Fruit fly (Drosophila melanogaster) whole organism, embryonic: Measurements from ENCODE around the gene CG34135.

Source experiments
- Ada2b ChIP-seq: fragments of 200-800 bp; sonication (Bioruptor generic); IDR thresholded peaks from 2 replicates; pipeline ENCODE4 v1.3.6; 2022; ENCODE audit warnings: missing biosample characterization, missing genetic modification characterization
- CG11696 ChIP-seq: fragments of 200-800 bp; sonication (Bioruptor generic); IDR thresholded peaks from 2 replicates; pipeline ENCODE4 v1.3.6; 2022; ENCODE audit warnings: missing biosample characterization, missing genetic modification characterization
- CG13775 ChIP-seq: fragments of 200-800 bp; sonication (Bioruptor generic); optimal IDR thresholded peaks from 3 replicates; lab custom pipeline; 2017; ENCODE audit warnings: missing biosample characterization, mild to moderate bottlenecking, missing genetic modification characterization
- CG13894 ChIP-seq: fragments of 200-800 bp; sonication (Bioruptor generic); optimal IDR thresholded peaks from 3 replicates; lab custom pipeline; 2018; ENCODE audit warnings: missing biosample characterization, mild to moderate bottlenecking, missing genetic modification characterization, moderate library complexity
- CG16813 ChIP-seq: fragments of 200-800 bp; sonication (Bioruptor generic); IDR thresholded peaks from 3 replicates; pipeline ENCODE4 v1.3.6; 2022; ENCODE audit warnings: missing biosample characterization, missing genetic modification characterization; ENCODE audit not compliant: partially characterized antibody
- CG17361 ChIP-seq: fragments of 200-800 bp; sonication (Bioruptor generic); IDR thresholded peaks from 3 replicates; pipeline ENCODE4 v1.3.6; 2022; ENCODE audit warnings: missing biosample characterization, missing genetic modification characterization
- CG17802 ChIP-seq: fragments of 200-800 bp; sonication (Bioruptor generic); optimal IDR thresholded peaks from 2 replicates; lab custom pipeline; 2018; ENCODE audit warnings: missing biosample characterization, mild to moderate bottlenecking, missing genetic modification characterization, moderate library complexity
- CG17829 ChIP-seq: fragments of 200-800 bp; optimal IDR thresholded peaks from 2 replicates; lab custom pipeline; 2019; ENCODE audit warnings: missing biosample characterization, mild to moderate bottlenecking, missing genetic modification characterization, moderate library complexity
- CG1832 ChIP-seq: fragments of 200-800 bp; sonication (Bioruptor generic); optimal IDR thresholded peaks from 2 replicates; lab custom pipeline; 2017; ENCODE audit warnings: missing biosample characterization, mild to moderate bottlenecking, missing genetic modification characterization, inconsistent platforms
- CG2116 ChIP-seq: fragments of 200-800 bp; sonication (Bioruptor generic); optimal IDR thresholded peaks from 3 replicates; lab custom pipeline; 2018; ENCODE audit warnings: missing biosample characterization, mild to moderate bottlenecking, missing genetic modification characterization
- CG2202 ChIP-seq: fragments of 200-800 bp; sonication (Bioruptor generic); optimal IDR thresholded peaks from 2 replicates; lab custom pipeline; 2018; ENCODE audit warnings: missing biosample characterization, mild to moderate bottlenecking, missing genetic modification characterization
- CG30020 ChIP-seq: fragments of 200-800 bp; optimal IDR thresholded peaks from 2 replicates; lab custom pipeline; 2019; ENCODE audit warnings: missing biosample characterization, mild to moderate bottlenecking, missing genetic modification characterization, moderate library complexity
- CG31224 ChIP-seq: fragments of 200-800 bp; sonication (Bioruptor generic); IDR thresholded peaks from 2 replicates; pipeline ENCODE4 v1.3.6; 2022; ENCODE audit warnings: missing biosample characterization, missing genetic modification characterization
- CG3407 ChIP-seq: fragments of 200-800 bp; sonication (Bioruptor generic); optimal IDR thresholded peaks from 2 replicates; lab custom pipeline; 2018; ENCODE audit warnings: missing biosample characterization, mild to moderate bottlenecking, missing genetic modification characterization
- CG4730 ChIP-seq: fragments of 200-800 bp; sonication (Bioruptor generic); IDR thresholded peaks from 2 replicates; pipeline ENCODE4 v1.3.6; 2022; ENCODE audit warnings: missing biosample characterization, missing genetic modification characterization
- CG6272 ChIP-seq: fragments of 200-800 bp; sonication (Bioruptor generic); IDR thresholded peaks from 2 replicates; pipeline ENCODE4 v1.3.6; 2022; ENCODE audit warnings: missing biosample characterization, missing genetic modification characterization
- CG7372 ChIP-seq: fragments of 200-800 bp; sonication (Bioruptor generic); IDR thresholded peaks from 2 replicates; pipeline ENCODE4 v1.3.6; 2022; ENCODE audit warnings: missing biosample characterization, missing genetic modification characterization
- CG9797 ChIP-seq: fragments of 200-800 bp; sonication (Bioruptor generic); optimal IDR thresholded peaks from 3 replicates; lab custom pipeline; 2018; ENCODE audit warnings: missing biosample characterization, mild to moderate bottlenecking, missing genetic modification characterization
- CG9932 ChIP-seq: fragments of 200-800 bp; sonication (Bioruptor generic); IDR thresholded peaks from 2 replicates; pipeline ENCODE4 v1.3.6; 2022; ENCODE audit warnings: missing biosample characterization, missing genetic modification characterization
- Camta ChIP-seq: fragments of 200-800 bp; sonication (Bioruptor generic); optimal IDR thresholded peaks from 2 replicates; lab custom pipeline; 2016; ENCODE audit warnings: missing biosample characterization, missing genetic modification characterization
- Deaf1 ChIP-seq: fragments of 200-800 bp; optimal IDR thresholded peaks from 3 replicates; lab custom pipeline; 2019; ENCODE audit warnings: missing biosample characterization, mild to moderate bottlenecking, missing genetic modification characterization, moderate library complexity
- Dref ChIP-seq: fragments of 200-800 bp; sonication (Bioruptor generic); IDR thresholded peaks from 2 replicates; pipeline ENCODE4 v1.3.6; 2022; ENCODE audit warnings: missing biosample characterization, missing genetic modification characterization
- HmgD ChIP-seq: fragments of 200-800 bp; sonication (Bioruptor generic); optimal IDR thresholded peaks from 3 replicates; lab custom pipeline; 2016; ENCODE audit warnings: missing biosample characterization, missing genetic modification characterization
- Hr39 ChIP-seq: fragments of >200 bp; optimal IDR thresholded peaks from 2 replicates; lab custom pipeline; 2017
- Lim3 ChIP-seq: fragments of 200-800 bp; sonication (Bioruptor generic); IDR thresholded peaks from 2 replicates; pipeline ENCODE4 v1.3.6; 2022; ENCODE audit warnings: missing biosample characterization, missing genetic modification characterization
- NfI ChIP-seq: fragments of 200-800 bp; sonication (Bioruptor generic); optimal IDR thresholded peaks from 3 replicates; lab custom pipeline; 2018; ENCODE audit warnings: missing biosample characterization, mild to moderate bottlenecking, missing genetic modification characterization, moderate library complexity
- Ptx1 ChIP-seq: fragments of 200-800 bp; sonication (Bioruptor generic); IDR thresholded peaks from 2 replicates; pipeline ENCODE4 v1.3.6; 2022; ENCODE audit warnings: missing biosample characterization, missing genetic modification characterization
- Scr ChIP-seq: fragments of 200-800 bp; sonication (Bioruptor generic); IDR thresholded peaks from 2 replicates; pipeline ENCODE4 v1.3.6; 2022; ENCODE audit warnings: missing biosample characterization, missing genetic modification characterization; ENCODE audit not compliant: partially characterized antibody
- Usf ChIP-seq: fragments of 200-800 bp; sonication (Bioruptor generic); optimal IDR thresholded peaks from 2 replicates; lab custom pipeline; 2017; ENCODE audit warnings: missing genotype, missing biosample characterization, missing genetic modification characterization
- abd-A ChIP-seq: fragments of 200-800 bp; sonication (Bioruptor generic); optimal IDR thresholded peaks from 3 replicates; lab custom pipeline; 2019; ENCODE audit warnings: missing biosample characterization, mild to moderate bottlenecking, missing genetic modification characterization, moderate library complexity
- al ChIP-seq: fragments of 200-800 bp; sonication (Bioruptor generic); IDR thresholded peaks from 2 replicates; pipeline ENCODE4 v1.3.6; 2022; ENCODE audit warnings: missing biosample characterization, missing genetic modification characterization
- bbx ChIP-seq: fragments of 200-800 bp; sonication (Bioruptor generic); IDR thresholded peaks from 2 replicates; pipeline ENCODE4 v1.3.6; 2022; ENCODE audit warnings: missing biosample characterization, missing genetic modification characterization; ENCODE audit not compliant: partially characterized antibody
- chm ChIP-seq: fragments of 200-800 bp; sonication (Bioruptor generic); IDR thresholded peaks from 2 replicates; pipeline ENCODE4 v1.3.6; 2022; ENCODE audit warnings: missing biosample characterization, missing genetic modification characterization
- da ChIP-seq: fragments of 200-800 bp; sonication (Bioruptor generic); optimal IDR thresholded peaks from 2 replicates; lab custom pipeline; 2016; ENCODE audit warnings: missing biosample characterization, missing genetic modification characterization
- dati ChIP-seq: fragments of 200-800 bp; sonication (Bioruptor generic); IDR thresholded peaks from 2 replicates; pipeline ENCODE4 v1.3.6; 2022; ENCODE audit warnings: missing biosample characterization, missing genetic modification characterization
- dmrt11E ChIP-seq: fragments of 200-800 bp; sonication (Bioruptor generic); optimal IDR thresholded peaks from 3 replicates; lab custom pipeline; 2018; ENCODE audit warnings: missing biosample characterization, mild to moderate bottlenecking, missing genetic modification characterization, moderate library complexity
- esg ChIP-seq: fragments of 200-800 bp; sonication (Bioruptor generic); conservative IDR thresholded peaks from 2 replicates; pipeline ENCODE4 v1.3.6; 2022; ENCODE audit warnings: missing biosample characterization, missing genetic modification characterization
- gcm ChIP-seq: fragments of 200-800 bp; sonication (Bioruptor generic); optimal IDR thresholded peaks from 2 replicates; lab custom pipeline; 2019; ENCODE audit warnings: missing biosample characterization, mild to moderate bottlenecking, missing genetic modification characterization, moderate library complexity
- grau ChIP-seq: fragments of 200-800 bp; optimal IDR thresholded peaks from 3 replicates; lab custom pipeline; 2019; ENCODE audit warnings: missing biosample characterization, mild to moderate bottlenecking, missing genetic modification characterization, moderate library complexity
- h ChIP-seq: fragments of >200 bp; optimal IDR thresholded peaks from 2 replicates; lab custom pipeline; 2017
- onecut ChIP-seq: fragments of 200-800 bp; sonication (Bioruptor generic); IDR thresholded peaks from 2 replicates; pipeline ENCODE4 v1.3.6; 2022; ENCODE audit warnings: missing biosample characterization, missing genetic modification characterization
- org-1 ChIP-seq: fragments of 200-800 bp; sonication (Bioruptor generic); optimal IDR thresholded peaks from 2 replicates; lab custom pipeline; 2017; ENCODE audit warnings: missing biosample characterization, missing genetic modification characterization
- pita ChIP-seq: fragments of 200-800 bp; sonication (Bioruptor generic); optimal IDR thresholded peaks from 2 replicates; lab custom pipeline; 2017; ENCODE audit warnings: missing biosample characterization, mild to moderate bottlenecking, missing genetic modification characterization
- row ChIP-seq: fragments of 200-800 bp; sonication (Bioruptor generic); IDR thresholded peaks from 3 replicates; pipeline ENCODE4 v1.3.6; 2022; ENCODE audit warnings: missing biosample characterization, missing genetic modification characterization
- sim ChIP-seq: fragments of 200-800 bp; sonication (Bioruptor generic); IDR thresholded peaks from 2 replicates; pipeline ENCODE4 v1.3.6; 2022; ENCODE audit warnings: missing biosample characterization, missing genetic modification characterization
- sisA ChIP-seq: fragments of 200-800 bp; sonication (Bioruptor generic); IDR thresholded peaks from 2 replicates; pipeline ENCODE4 v1.3.6; 2022; ENCODE audit warnings: missing biosample characterization, missing genetic modification characterization
- slbo ChIP-seq: fragments of 200-800 bp; sonication (Bioruptor generic); IDR thresholded peaks from 2 replicates; pipeline ENCODE4 v1.3.6; 2022; ENCODE audit warnings: missing biosample characterization, missing genetic modification characterization
- tgo ChIP-seq: fragments of 200-800 bp; sonication (Bioruptor generic); IDR thresholded peaks from 3 replicates; pipeline ENCODE4 v1.3.6; 2022; ENCODE audit warnings: missing biosample characterization, missing genetic modification characterization
- tna ChIP-seq: fragments of 200-800 bp; sonication (Bioruptor generic); IDR thresholded peaks from 2 replicates; pipeline ENCODE4 v1.3.6; 2022; ENCODE audit warnings: missing biosample characterization, missing genetic modification characterization; ENCODE audit not compliant: partially characterized antibody
- trem ChIP-seq: fragments of 200-800 bp; optimal IDR thresholded peaks from 3 replicates; lab custom pipeline; 2019; ENCODE audit warnings: missing biosample characterization, mild to moderate bottlenecking, missing genetic modification characterization, moderate library complexity
- yki ChIP-seq: fragments of >200 bp; optimal IDR thresholded peaks from 3 replicates; lab custom pipeline; 2018

Gene CG34135

DNA sequence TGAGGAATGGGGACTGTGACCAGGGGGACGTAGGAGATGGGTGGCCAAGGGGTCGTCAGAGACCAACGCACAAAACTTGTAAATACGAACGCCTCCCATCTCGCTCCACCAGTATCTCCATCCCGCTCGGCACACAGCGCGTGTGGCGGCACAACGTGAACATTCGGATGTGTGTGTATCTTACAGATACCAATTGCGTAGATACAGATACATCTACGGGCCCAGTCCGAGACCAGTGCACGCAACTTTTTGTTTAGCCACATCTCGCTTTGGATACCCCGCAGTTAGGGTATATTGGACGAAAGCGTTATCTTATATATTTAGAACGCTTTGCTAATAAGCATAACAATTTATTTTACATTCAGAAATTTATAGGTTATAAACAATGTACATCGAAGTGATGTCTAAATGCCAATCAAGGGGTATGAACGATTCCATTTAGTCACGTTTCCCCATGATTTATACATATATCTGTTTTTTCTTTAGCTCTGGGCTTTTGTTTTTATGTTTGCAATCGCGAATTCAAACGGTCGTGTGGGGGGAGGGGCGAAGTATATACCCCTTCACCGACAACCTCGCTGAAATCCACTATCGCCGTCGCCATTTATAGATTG is 43.4 kb upstream of the CG34135 start (continued):
- peak; percentile 94 for TF ChIP-seq dati (GFP tag; lab: Robert Waterston, UW)
- TF ChIP-seq org-1 (GFP tag; lab: Kevin White, UChicago), result peak; percentile 98
- TF ChIP-seq dmrt11E (tag; lab: Kevin White, UChicago), result peak; percentile 96
- peak; percentile 98 for TF ChIP-seq chm (GFP tag; lab: Robert Waterston, UW)
- peak; percentile 81 for TF ChIP-seq CG2116 (GFP tag; lab: Kevin White, UChicago)
- peak; percentile 99 for TF ChIP-seq al (GFP tag; lab: Robert Waterston, UW)
- peak; percentile 98 for TF ChIP-seq gcm (GFP tag; lab: Kevin White, UChicago)
- peak; percentile 97 for TF ChIP-seq Lim3
- TF ChIP-seq h (lab: Kevin White, UChicago), result no peak
- TF ChIP-seq CG4730 (GFP tag; lab: Robert Waterston, UW), result peak; percentile 98
- peak; percentile 99 for TF ChIP-seq Ptx1 (GFP tag; lab: Robert Waterston, UW)
- peak; percentile 99 for TF ChIP-seq esg (GFP tag; lab: Robert Waterston, UW)
- TF ChIP-seq CG17361 (GFP tag; lab: Robert Waterston, UW), result peak; percentile 95
- TF ChIP-seq onecut (GFP tag; lab: Robert Waterston, UW), result peak; percentile 96
- TF ChIP-seq CG3407 (GFP tag; lab: Kevin White, UChicago), result peak; percentile 95
- peak; percentile 99 for TF ChIP-seq slbo
- no peak for TF ChIP-seq CG16813 (GFP tag; lab: Robert Waterston, UW)
- peak; percentile 98 for TF ChIP-seq CG31224 (GFP tag; lab: Robert Waterston, UW)
- peak; percentile 98 for TF ChIP-seq Usf (GFP tag; lab: Kevin White, UChicago)
- TF ChIP-seq NfI (GFP tag; lab: Kevin White, UChicago), result peak; percentile 99
- TF ChIP-seq CG9797 (GFP tag; lab: Kevin White, UChicago), result peak; percentile 44
- TF ChIP-seq Dref (GFP tag; lab: Robert Waterston, UW), result no peak; the same call in 1 of the 2 replicates
- no peak for TF ChIP-seq Hr39
- TF ChIP-seq CG1832 (GFP tag; lab: Kevin White, UChicago), result no peak
- peak; percentile 96 for TF ChIP-seq da (GFP tag; lab: Kevin White, UChicago)
- TF ChIP-seq Ada2b (GFP tag; lab: Robert Waterston, UW), result peak; percentile 99
- TF ChIP-seq Scr (GFP tag; lab: Robert Waterston, UW), result no peak
- peak; percentile 97 for TF ChIP-seq CG13775 (GFP tag; lab: Kevin White, UChicago)
- TF ChIP-seq CG13894 (tag; lab: Kevin White, UChicago), result peak; percentile 99
- TF ChIP-seq HmgD (GFP tag; lab: Kevin White, UChicago), result peak; percentile 98
- peak; percentile 99 for TF ChIP-seq CG17829
- TF ChIP-seq sim, result peak; percentile 96
- TF ChIP-seq Camta (GFP tag; lab: Kevin White, UChicago), result peak; percentile 99
- TF ChIP-seq grau, result peak; percentile 98
- peak; percentile 99 for TF ChIP-seq CG9932 (GFP tag; lab: Robert Waterston, UW)
- TF ChIP-seq CG30020, result peak; percentile 86
- TF ChIP-seq tna (GFP tag; lab: Robert Waterston, UW), result no peak; the same call in 1 of the 2 replicates
- peak; percentile 96 for TF ChIP-seq CG6272 (GFP tag; lab: Robert Waterston, UW)
- TF ChIP-seq CG17802 (tag; lab: Kevin White, UChicago), result peak; percentile 90

DNA sequence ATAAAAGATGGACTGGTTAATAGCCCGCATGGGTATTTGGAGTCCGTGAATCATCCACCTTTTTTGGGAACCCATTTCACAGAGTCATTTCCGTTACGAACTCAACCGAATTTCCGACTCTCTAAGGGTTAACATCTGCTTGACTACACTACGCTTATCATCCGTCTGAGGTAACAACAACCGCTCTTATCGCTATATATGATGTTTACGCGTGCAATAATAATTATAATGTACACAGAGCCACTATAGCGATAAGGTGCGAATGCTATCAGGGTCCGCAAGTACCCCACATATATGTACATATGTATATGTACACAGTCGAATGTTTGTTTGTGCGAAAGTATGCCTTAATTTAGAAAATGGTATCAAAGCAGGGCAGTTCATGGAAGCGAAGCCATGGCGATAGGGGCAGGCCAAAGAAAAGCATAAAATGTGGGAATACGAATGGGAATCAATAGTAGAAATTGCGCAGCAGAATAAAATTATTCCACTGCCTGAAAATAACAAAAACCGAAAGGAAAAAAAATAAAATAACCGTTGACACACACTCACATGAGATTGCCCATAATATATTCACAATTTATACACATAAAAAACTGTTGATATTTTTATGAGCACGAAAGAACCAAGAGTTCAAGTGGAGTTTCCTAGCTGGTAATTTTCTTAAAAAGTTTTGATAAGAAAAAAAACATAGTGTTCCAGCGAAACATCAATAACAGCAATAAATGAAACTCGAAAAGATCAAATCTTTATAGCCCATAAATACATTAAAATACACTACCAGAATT is 42.6 kb upstream of the CG34135 start:
- TF ChIP-seq CG2202 (tag; lab: Kevin White, UChicago) (peak; percentile 90), CG11696 (GFP tag; lab: Robert Waterston, UW) (peak; percentile 73), row (GFP tag; lab: Robert Waterston, UW) (no peak; the same call in 2 of the 3 replicates), yki (lab: Kevin White, UChicago) (no peak), CG7372 (GFP tag; lab: Robert Waterston, UW) (peak; percentile 52), trem (tag; lab: Kevin White, UChicago) (no peak), sisA (GFP tag; lab: Robert Waterston, UW) (no peak), bbx (GFP tag; lab: Robert Waterston, UW) (no peak), pita (no peak), abd-A (tag; lab: Kevin White, UChicago) (peak; percentile 80), Deaf1 (tag; lab: Kevin White, UChicago) (peak; percentile 3), tgo (peak; percentile 52; the same call in 2 of the 3 replicates)
